Fruit fly (Drosophila melanogaster) whole organism, embryonic: ENCODE measurements around the gene TwdlE.

Experiments used
- ATbp ChIP-seq: fragments of 200-800 bp; sonication (Bioruptor generic); optimal IDR thresholded peaks from 2 replicates; lab custom pipeline; 2017; ENCODE audit warnings: missing biosample characterization, mild to moderate bottlenecking, missing genetic modification characterization, missing genetic modification reagents
- Abd-B ChIP-seq: fragments of 200-800 bp; sonication (Bioruptor generic); optimal IDR thresholded peaks from 2 replicates; lab custom pipeline; 2018; ENCODE audit warnings: missing biosample characterization, mild to moderate bottlenecking, missing genetic modification characterization, moderate library complexity
- CG10462 ChIP-seq: fragments of 200-800 bp; sonication (Bioruptor generic); optimal IDR thresholded peaks from 2 replicates; lab custom pipeline; 2016; ENCODE audit warnings: missing biosample characterization, missing genetic modification characterization
- CG10565 ChIP-seq: fragments of 200-800 bp; sonication (Bioruptor generic); optimal IDR thresholded peaks from 3 replicates; lab custom pipeline; 2016; ENCODE audit warnings: missing biosample characterization, mild to moderate bottlenecking, missing genetic modification characterization
- CG11085 ChIP-seq: fragments of 200-800 bp; sonication (Bioruptor generic); IDR thresholded peaks from 2 replicates; pipeline ENCODE4 v1.3.6; 2022; ENCODE audit warnings: missing biosample characterization, missing genetic modification characterization
- CG11723 ChIP-seq: fragments of 200-800 bp; sonication (Bioruptor generic); optimal IDR thresholded peaks from 2 replicates; lab custom pipeline; 2017; ENCODE audit warnings: missing biosample characterization, mild to moderate bottlenecking, missing genetic modification characterization
- CG12071 ChIP-seq: fragments of 200-800 bp; sonication (Bioruptor generic); optimal IDR thresholded peaks from 3 replicates; lab custom pipeline; 2018; ENCODE audit warnings: missing biosample characterization, mild to moderate bottlenecking, missing genetic modification characterization
- CG13296 ChIP-seq: fragments of 200-800 bp; sonication (Bioruptor generic); optimal IDR thresholded peaks from 3 replicates; lab custom pipeline; 2018; ENCODE audit warnings: missing biosample characterization, mild to moderate bottlenecking, missing genetic modification characterization
- CG14667 ChIP-seq: fragments of 200-800 bp; sonication (Bioruptor generic); IDR thresholded peaks from 2 replicates; pipeline ENCODE4 v1.3.6; 2022; ENCODE audit warnings: missing biosample characterization, missing genetic modification characterization
- CG17328 ChIP-seq: fragments of 200-800 bp; sonication (Bioruptor generic); IDR thresholded peaks from 2 replicates; pipeline ENCODE4 v1.3.6; 2022; ENCODE audit warnings: missing biosample characterization, missing genetic modification characterization
- CG17568 ChIP-seq: fragments of 200-800 bp; sonication (Bioruptor generic); optimal IDR thresholded peaks from 2 replicates; lab custom pipeline; 2018; ENCODE audit warnings: missing biosample characterization, mild to moderate bottlenecking, missing genetic modification characterization, moderate library complexity
- CG17912 ChIP-seq: fragments of 200-800 bp; sonication (Bioruptor generic); optimal IDR thresholded peaks from 2 replicates; lab custom pipeline; 2018; ENCODE audit warnings: missing biosample characterization, mild to moderate bottlenecking, missing genetic modification characterization
- CG2129 ChIP-seq: fragments of 200-800 bp; sonication (Bioruptor generic); IDR thresholded peaks from 2 replicates; pipeline ENCODE4 v1.3.6; 2022; ENCODE audit warnings: missing biosample characterization, missing genetic modification characterization; ENCODE audit not compliant: partially characterized antibody
- CG2678 ChIP-seq: fragments of 200-800 bp; sonication (Bioruptor generic); optimal IDR thresholded peaks from 3 replicates; lab custom pipeline; 2019; ENCODE audit warnings: missing biosample characterization, mild to moderate bottlenecking, missing genetic modification characterization, moderate library complexity
- CG3995 ChIP-seq: fragments of 200-800 bp; sonication (Bioruptor generic); optimal IDR thresholded peaks from 3 replicates; lab custom pipeline; 2016; ENCODE audit warnings: missing biosample characterization, missing genetic modification characterization
- CG5245 ChIP-seq: fragments of 200-800 bp; sonication (Bioruptor generic); optimal IDR thresholded peaks from 3 replicates; lab custom pipeline; 2016; ENCODE audit warnings: missing biosample characterization, missing genetic modification characterization
- CG6689 ChIP-seq: fragments of 200-800 bp; sonication (Bioruptor generic); IDR thresholded peaks from 2 replicates; pipeline ENCODE4 v1.3.6; 2022; ENCODE audit warnings: missing biosample characterization, missing genetic modification characterization
- CG7745 ChIP-seq: fragments of 200-800 bp; sonication (Bioruptor generic); optimal IDR thresholded peaks from 2 replicates; lab custom pipeline; 2018; ENCODE audit warnings: missing biosample characterization, mild to moderate bottlenecking, missing genetic modification characterization, moderate library complexity
- CG8281 ChIP-seq: fragments of 200-800 bp; sonication (Bioruptor generic); optimal IDR thresholded peaks from 2 replicates; lab custom pipeline; 2018; ENCODE audit warnings: missing biosample characterization, mild to moderate bottlenecking, missing genetic modification characterization, moderate library complexity
- CG8388 ChIP-seq: fragments of 200-800 bp; sonication (Bioruptor generic); optimal IDR thresholded peaks from 2 replicates; lab custom pipeline; 2019; ENCODE audit warnings: missing biosample characterization, mild to moderate bottlenecking, missing genetic modification characterization, moderate library complexity
- CG8765 ChIP-seq: fragments of 200-800 bp; sonication (Bioruptor generic); IDR thresholded peaks from 2 replicates; pipeline ENCODE4 v1.3.6; 2022; ENCODE audit warnings: missing biosample characterization, missing genetic modification characterization
- CG8944 ChIP-seq: fragments of 200-800 bp; sonication (Bioruptor generic); optimal IDR thresholded peaks from 3 replicates; lab custom pipeline; 2016; ENCODE audit warnings: missing biosample characterization, missing genetic modification characterization
- CG9876 ChIP-seq: fragments of 200-800 bp; sonication (Bioruptor generic); optimal IDR thresholded peaks from 2 replicates; lab custom pipeline; 2016; ENCODE audit warnings: missing biosample characterization, missing genetic modification characterization
- CrebB ChIP-seq: fragments of 200-800 bp; sonication (Bioruptor generic); optimal IDR thresholded peaks from 3 replicates; lab custom pipeline; 2018; ENCODE audit warnings: missing biosample characterization, mild to moderate bottlenecking, missing genetic modification characterization
- Nf-YB ChIP-seq: fragments of 200-800 bp; sonication (Bioruptor generic); optimal IDR thresholded peaks from 3 replicates; lab custom pipeline; 2019; ENCODE audit warnings: missing biosample characterization, mild to moderate bottlenecking, missing genetic modification characterization, moderate library complexity
- Nf-YC ChIP-seq: fragments of 200-800 bp; optimal IDR thresholded peaks from 3 replicates; lab custom pipeline; 2019; ENCODE audit warnings: missing biosample characterization, mild to moderate bottlenecking, missing genetic modification characterization, moderate library complexity
- Rx ChIP-seq: fragments of 200-800 bp; sonication (Bioruptor generic); IDR thresholded peaks from 2 replicates; pipeline ENCODE4 v1.3.6; 2022; ENCODE audit warnings: missing biosample characterization, missing genetic modification characterization
- Sry-δ ChIP-seq: fragments of 200-800 bp; sonication (Bioruptor generic); optimal IDR thresholded peaks from 2 replicates; lab custom pipeline; 2016; ENCODE audit warnings: missing biosample characterization, missing genetic modification characterization
- Ssrp ChIP-seq: fragments of 200-800 bp; sonication (Bioruptor generic); optimal IDR thresholded peaks from 2 replicates; lab custom pipeline; 2018; ENCODE audit warnings: missing biosample characterization, mild to moderate bottlenecking, missing genetic modification characterization, moderate library complexity
- TFAM ChIP-seq: fragments of 200-800 bp; sonication (Bioruptor generic); optimal IDR thresholded peaks from 2 replicates; lab custom pipeline; 2017; ENCODE audit warnings: missing biosample characterization, missing genetic modification characterization, inconsistent platforms
- aop ChIP-seq: fragments of 200-800 bp; sonication (Bioruptor generic); IDR thresholded peaks from 2 replicates; pipeline ENCODE4 v1.3.6; 2022; ENCODE audit warnings: missing biosample characterization, missing genetic modification characterization
- ara ChIP-seq: fragments of 200-800 bp; sonication (Bioruptor generic); IDR thresholded peaks from 2 replicates; pipeline ENCODE4 v1.3.6; 2022; ENCODE audit warnings: missing biosample characterization, missing genetic modification characterization
- ase ChIP-seq: fragments of 200-800 bp; sonication (Bioruptor generic); IDR thresholded peaks from 3 replicates; pipeline ENCODE4 v1.3.6; 2022; ENCODE audit warnings: missing biosample characterization, missing genetic modification characterization
- ash1 ChIP-seq: fragments of 200-800 bp; sonication (Bioruptor generic); optimal IDR thresholded peaks from 2 replicates; lab custom pipeline; 2018; ENCODE audit warnings: missing biosample characterization, mild to moderate bottlenecking, missing genetic modification characterization
- br ChIP-seq: fragments of >200 bp; optimal IDR thresholded peaks from 2 replicates; lab custom pipeline; 2017
- cg ChIP-seq: fragments of 200-800 bp; sonication (Bioruptor generic); optimal IDR thresholded peaks from 3 replicates; lab custom pipeline; 2019; ENCODE audit warnings: missing biosample characterization, mild to moderate bottlenecking, missing genetic modification characterization, moderate library complexity
- dan ChIP-seq: fragments of 200-800 bp; sonication (Bioruptor generic); IDR thresholded peaks from 2 replicates; pipeline ENCODE4 v1.3.6; 2022; ENCODE audit warnings: missing biosample characterization, missing genetic modification characterization
- dm ChIP-seq: fragments of 200-800 bp; sonication (Bioruptor generic); optimal IDR thresholded peaks from 3 replicates; lab custom pipeline; 2016; ENCODE audit warnings: missing biosample characterization, missing genetic modification characterization
- gsb ChIP-seq: fragments of 200-800 bp; sonication (Bioruptor generic); IDR thresholded peaks from 2 replicates; pipeline ENCODE4 v1.3.6; 2022; ENCODE audit warnings: missing biosample characterization, missing genetic modification characterization
- hb ChIP-seq: fragments of 200-800 bp; sonication (Bioruptor generic); IDR thresholded peaks from 3 replicates; pipeline ENCODE4 v1.3.6; 2022; ENCODE audit warnings: missing biosample characterization, missing genetic modification characterization; ENCODE audit not compliant: partially characterized antibody
- knrl ChIP-seq: fragments of 200-800 bp; sonication (Bioruptor generic); IDR thresholded peaks from 3 replicates; pipeline ENCODE4 v1.3.6; 2022; ENCODE audit warnings: missing biosample characterization, missing genetic modification characterization; ENCODE audit not compliant: partially characterized antibody
- mld ChIP-seq: fragments of 200-800 bp; sonication (Bioruptor generic); IDR thresholded peaks from 3 replicates; pipeline ENCODE4 v1.3.6; 2022; ENCODE audit warnings: missing biosample characterization, missing genetic modification characterization; ENCODE audit not compliant: partially characterized antibody
- otp ChIP-seq: fragments of 200-800 bp; sonication (Bioruptor generic); IDR thresholded peaks from 3 replicates; pipeline ENCODE4, ENCODE4 v1.3.6; 2022; ENCODE audit warnings: missing biosample characterization, missing genetic modification characterization
- pita ChIP-seq: fragments of 200-800 bp; sonication (Bioruptor generic); optimal IDR thresholded peaks from 2 replicates; lab custom pipeline; 2017; ENCODE audit warnings: missing biosample characterization, mild to moderate bottlenecking, missing genetic modification characterization
- pros ChIP-seq: fragments of 200-800 bp; sonication (Bioruptor generic); optimal IDR thresholded peaks from 3 replicates; lab custom pipeline; 2019; ENCODE audit warnings: missing biosample characterization, mild to moderate bottlenecking, missing genetic modification characterization, moderate library complexity
- repo ChIP-seq: fragments of 200-800 bp; sonication (Bioruptor generic); optimal IDR thresholded peaks from 2 replicates; lab custom pipeline; 2016; ENCODE audit warnings: missing biosample characterization, missing genetic modification characterization
- row ChIP-seq: fragments of 200-800 bp; sonication (Bioruptor generic); IDR thresholded peaks from 3 replicates; pipeline ENCODE4 v1.3.6; 2022; ENCODE audit warnings: missing biosample characterization, missing genetic modification characterization
- sob ChIP-seq: fragments of 200-800 bp; sonication (Bioruptor generic); IDR thresholded peaks from 2 replicates; pipeline ENCODE4 v1.3.6; 2022; ENCODE audit warnings: missing biosample characterization, missing genetic modification characterization
- tap ChIP-seq: fragments of 200-800 bp; optimal IDR thresholded peaks from 3 replicates; lab custom pipeline; 2019; ENCODE audit warnings: missing biosample characterization, mild to moderate bottlenecking, missing genetic modification characterization, moderate library complexity
- zen2 ChIP-seq: fragments of 200-800 bp; sonication (Bioruptor generic); IDR thresholded peaks from 3 replicates; pipeline ENCODE4 v1.3.6; 2022; ENCODE audit warnings: missing biosample characterization, missing genetic modification characterization; ENCODE audit not compliant: partially characterized antibody

TwdlE gene

DNA sequence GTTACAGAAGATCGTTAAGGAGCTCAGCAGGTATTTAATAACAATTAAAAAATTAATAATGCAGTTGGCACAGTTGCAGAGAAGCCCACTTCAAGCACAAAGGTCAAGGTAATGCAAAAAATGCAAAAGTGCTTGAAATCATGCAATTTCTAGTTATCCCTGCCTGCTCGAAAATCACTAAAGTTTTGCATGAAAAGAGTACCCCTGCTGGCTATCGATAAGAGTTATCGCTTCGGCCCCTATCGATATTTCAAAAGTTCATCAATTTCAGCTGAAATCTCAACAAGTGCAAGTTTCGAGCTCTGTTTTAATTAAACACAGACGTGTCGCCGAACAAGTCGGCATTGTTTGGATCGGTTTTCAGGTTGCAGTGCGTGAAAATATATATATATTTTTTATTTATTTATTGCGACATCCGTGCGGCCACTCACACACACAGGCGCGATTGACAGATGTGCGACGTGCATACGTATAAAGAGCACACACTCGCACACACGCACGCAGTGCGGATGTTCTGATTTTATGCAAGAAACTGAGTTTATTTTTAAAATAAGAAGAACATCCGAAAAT, 39.3 kb downstream of the TwdlE start (continued):
- no peak for TF ChIP-seq CG11723 (GFP tag; lab: Kevin White, UChicago)
- TF ChIP-seq ase (GFP tag; lab: Robert Waterston, UW), result no peak
- TF ChIP-seq ash1 (GFP tag; lab: Kevin White, UChicago), result no peak
- TF ChIP-seq CG7745 (tag; lab: Kevin White, UChicago), result no peak
- no peak for TF ChIP-seq CG10565
- TF ChIP-seq CG17568 (GFP tag; lab: Kevin White, UChicago), result no peak
- peak; percentile 10 for TF ChIP-seq CG5245 (GFP tag; lab: Kevin White, UChicago)
- peak; percentile 61 for TF ChIP-seq Nf-YC (tag; lab: Kevin White, UChicago)
- TF ChIP-seq CG12071 (GFP tag; lab: Kevin White, UChicago), result no peak
- no peak for TF ChIP-seq TFAM (GFP tag; lab: Kevin White, UChicago)
- TF ChIP-seq CG8388 (GFP tag; lab: Kevin White, UChicago), result peak; percentile 43
- peak; percentile 90 for TF ChIP-seq cg (GFP tag; lab: Kevin White, UChicago)
- peak; percentile 36 for TF ChIP-seq CG8944 (GFP tag; lab: Kevin White, UChicago)
- TF ChIP-seq CG11085, result 0 out of 2 replicates have a peak, but pooled peaks have one; percentile 39
- no peak for TF ChIP-seq CG8765 (GFP tag; lab: Robert Waterston, UW)
- TF ChIP-seq CG13296 (GFP tag; lab: Kevin White, UChicago), result peak; percentile 51
- peak; percentile 54 for TF ChIP-seq CG8281 (tag; lab: Kevin White, UChicago)
- TF ChIP-seq gsb (GFP tag; lab: Robert Waterston, UW), result no peak
- TF ChIP-seq CG3995 (GFP tag; lab: Kevin White, UChicago), result peak; percentile 97
- no peak for TF ChIP-seq pros (GFP tag; lab: Kevin White, UChicago)
- TF ChIP-seq repo (GFP tag; lab: Kevin White, UChicago), result peak; percentile 71
- peak; percentile 75 for TF ChIP-seq sob (GFP tag; lab: Robert Waterston, UW)
- TF ChIP-seq row (GFP tag; lab: Robert Waterston, UW), result peak; percentile 82
- no peak for TF ChIP-seq CG10462 (GFP tag; lab: Kevin White, UChicago)
- TF ChIP-seq Ssrp (tag; lab: Kevin White, UChicago), result peak; percentile 40
- TF ChIP-seq pita (GFP tag; lab: Kevin White, UChicago), result no peak
- no peak for TF ChIP-seq tap
- peak; percentile 76 for TF ChIP-seq Sry-δ (GFP tag; lab: Kevin White, UChicago)
- TF ChIP-seq br (lab: Kevin White, UChicago), result no peak
- TF ChIP-seq CG6689 (GFP tag; lab: Robert Waterston, UW), result 0 out of 2 replicates have a peak, but pooled peaks have one; percentile 38
- TF ChIP-seq aop (GFP tag; lab: Robert Waterston, UW), result peak; percentile 51; the same call in 1 of the 2 replicates
- TF ChIP-seq ara, result no peak
- peak; percentile 24 for TF ChIP-seq CG9876
- no peak for TF ChIP-seq CG17912 (GFP tag; lab: Kevin White, UChicago)
- peak; percentile 53 for TF ChIP-seq dm (GFP tag; lab: Kevin White, UChicago)
- TF ChIP-seq knrl (GFP tag; lab: Robert Waterston, UW), result peak; percentile 86
- no peak for TF ChIP-seq dan (GFP tag; lab: Robert Waterston, UW)
- TF ChIP-seq zen2 (GFP tag; lab: Robert Waterston, UW), result peak; percentile 84
- TF ChIP-seq Rx (GFP tag; lab: Robert Waterston, UW), result no peak
- no peak for TF ChIP-seq ATbp
- peak; percentile 50; the same call in 1 of the 2 replicates for TF ChIP-seq CG17328 (GFP tag; lab: Robert Waterston, UW)
- TF ChIP-seq CrebB (tag; lab: Kevin White, UChicago), result peak; percentile 47
- peak; percentile 50 for TF ChIP-seq Abd-B (GFP tag; lab: Kevin White, UChicago)
- TF ChIP-seq CG14667 (GFP tag; lab: Robert Waterston, UW), result no peak
- 0 out of 3 replicates have a peak, but pooled peaks have one; percentile 15 for TF ChIP-seq otp (GFP tag; lab: Robert Waterston, UW)
- TF ChIP-seq hb (GFP tag; lab: Robert Waterston, UW), result peak; percentile 79; the same call in 2 of the 3 replicates
- TF ChIP-seq mld (GFP tag; lab: Robert Waterston, UW), result peak; percentile 76; the same call in 2 of the 3 replicates
- no peak for TF ChIP-seq Nf-YB
- TF ChIP-seq CG2678 (tag; lab: Kevin White, UChicago), result no peak
- peak; percentile 59 for TF ChIP-seq CG2129 (GFP tag; lab: Robert Waterston, UW)
